Fruit fly (Drosophila melanogaster) whole organism, adult: ENCODE results near the gene CG5126.

ENCODE experiments used
- Hr96 ChIP-seq: fragments of 200-800 bp; sonication (Bioruptor generic); optimal IDR thresholded peaks from 2 replicates; lab custom pipeline; 2016; ENCODE audit warnings: missing biosample characterization, missing genetic modification characterization
- cnc ChIP-seq, 2 experiments: fragments of >200 bp; optimal IDR thresholded peaks; 2 replicates each; lab custom pipeline; 2017

- TF ChIP-seq cnc (optimal IDR thresholded peaks at IDR 0.05; lab: Kevin White, UChicago) (no peak), Hr96 (GFP tag; lab: Kevin White, UChicago) (no peak)
These were observed 46.8 kb downstream of the CG5126 start for dm6 chr2L:1136993-1137392.
